Fruit fly (Drosophila melanogaster) whole organism, wandering third instar larva: Measurements from ENCODE around the gene CG32639.

Experiments used
- CG32264 ChIP-seq: fragments of 200-800 bp; sonication (Bioruptor generic); optimal IDR thresholded peaks from 2 replicates; lab custom pipeline; 2016; ENCODE audit warnings: missing biosample characterization, missing genetic modification characterization
- CG9705 ChIP-seq: fragments of 200-800 bp; sonication (Bioruptor generic); optimal IDR thresholded peaks from 2 replicates; lab custom pipeline; 2018; ENCODE audit warnings: missing biosample characterization, mild to moderate bottlenecking, missing genetic modification characterization
- CrebA ChIP-seq: fragments of 200-800 bp; sonication (Bioruptor generic); optimal IDR thresholded peaks from 2 replicates; lab custom pipeline; 2016; ENCODE audit warnings: missing biosample characterization, mild to moderate bottlenecking, missing genetic modification characterization, borderline replicate concordance
- Dfd ChIP-seq: fragments of >200 bp; optimal IDR thresholded peaks from 2 replicates; lab custom pipeline; 2017; ENCODE audit warnings: missing biosample characterization, missing genetic modification characterization
- Dif ChIP-seq: fragments of 200-275, 200-300 bp; sonication (Bioruptor generic); optimal IDR thresholded peaks from 2 replicates; lab custom pipeline; 2018; ENCODE audit warnings: missing biosample characterization, missing genetic modification characterization; ENCODE audit not compliant: partially characterized antibody
- GATAd ChIP-seq: sonication (Bioruptor generic); optimal IDR thresholded peaks from 2 replicates; lab custom pipeline; 2016; ENCODE audit warnings: missing biosample characterization, missing genetic modification characterization
- Hnf4 ChIP-seq: fragments of 200-800 bp; sonication (Bioruptor generic); optimal IDR thresholded peaks from 2 replicates; lab custom pipeline; 2016; ENCODE audit warnings: missing biosample characterization, mild to moderate bottlenecking, missing genetic modification characterization
- Hr78 ChIP-seq: fragments of >200 bp; optimal IDR thresholded peaks from 2 replicates; lab custom pipeline; 2017; ENCODE audit warnings: missing biosample characterization, missing genetic modification characterization
- Hr83 ChIP-seq: fragments of 200-300 bp; sonication (Bioruptor generic); optimal IDR thresholded peaks from 2 replicates; lab custom pipeline; 2016; ENCODE audit warnings: missing biosample characterization, mild to moderate bottlenecking, missing genetic modification characterization, moderate library complexity; ENCODE audit not compliant: poor library complexity, severe bottlenecking
- Jra ChIP-seq: sonication (Bioruptor generic); optimal IDR thresholded peaks from 2 replicates; lab custom pipeline; 2016; ENCODE audit warnings: missing biosample characterization, missing genetic modification characterization
- Mio ChIP-seq: sonication (Bioruptor generic); optimal IDR thresholded peaks from 2 replicates; lab custom pipeline; 2016; ENCODE audit warnings: missing biosample characterization, missing genetic modification characterization
- OdsH ChIP-seq: fragments of 200-800 bp; sonication (Bioruptor generic); optimal IDR thresholded peaks from 2 replicates; lab custom pipeline; 2016; ENCODE audit warnings: missing biosample characterization, mild to moderate bottlenecking, missing genetic modification characterization
- Rel ChIP-seq, 2 experiments: fragments of 200-800 bp; sonication (Bioruptor generic) in 1 of 2; optimal IDR thresholded peaks; 2 replicates in 1 of 2; 3 replicates in 1 of 2; lab custom pipeline; 2016 to 2019; ENCODE audit warnings: mild to moderate bottlenecking in 2 of 2, missing biosample characterization in 2 of 2, missing genetic modification characterization in 2 of 2, moderate library complexity in 1 of 2
- Sp1 ChIP-seq: fragments of 200-800 bp; sonication (Bioruptor generic); optimal IDR thresholded peaks from 3 replicates; lab custom pipeline; 2019; ENCODE audit warnings: missing biosample characterization, mild to moderate bottlenecking, missing genetic modification characterization, moderate library complexity
- Vsx2 ChIP-seq: fragments of 200-300, 225-300 bp; sonication (Bioruptor generic); optimal IDR thresholded peaks from 2 replicates; lab custom pipeline; 2018; ENCODE audit warnings: missing biosample characterization, missing genetic modification characterization; ENCODE audit not compliant: partially characterized antibody
- br ChIP-seq: fragments of 200-800 bp; sonication (Bioruptor generic); optimal IDR thresholded peaks from 2 replicates; lab custom pipeline; 2016; ENCODE audit warnings: missing biosample characterization, missing genetic modification characterization
- brk ChIP-seq: fragments of 200-800 bp; sonication (Bioruptor generic); optimal IDR thresholded peaks from 2 replicates; lab custom pipeline; 2016; ENCODE audit warnings: missing biosample characterization, mild to moderate bottlenecking, missing genetic modification characterization
- dl ChIP-seq, 2 experiments: fragments of 175-275, 200-275 bp in 1 of 2; fragments of 200-275 bp in 1 of 2; sonication (Bioruptor generic); optimal IDR thresholded peaks; lab custom pipeline; 2018; ENCODE audit warnings: mild to moderate bottlenecking in 2 of 2, missing biosample characterization in 2 of 2, missing genetic modification characterization in 2 of 2, moderate library complexity in 2 of 2; ENCODE audit not compliant: partially characterized antibody in 2 of 2, insufficient read depth in 1 of 2
- dmrt93B ChIP-seq: fragments of 200-800 bp; sonication (Bioruptor generic); optimal IDR thresholded peaks from 2 replicates; lab custom pipeline; 2018; ENCODE audit warnings: missing biosample characterization, mild to moderate bottlenecking, missing genetic modification characterization
- dsf ChIP-seq: sonication (Bioruptor generic); optimal IDR thresholded peaks from 2 replicates; lab custom pipeline; 2016; ENCODE audit warnings: missing biosample characterization, missing genetic modification characterization, borderline replicate concordance
- ey ChIP-seq: fragments of 200-800 bp; sonication (Bioruptor generic); optimal IDR thresholded peaks from 2 replicates; lab custom pipeline; 2016; ENCODE audit warnings: missing biosample characterization, missing genetic modification characterization
- foxo ChIP-seq, 2 experiments: fragments of 200-800 bp; sonication (Bioruptor generic); optimal IDR thresholded peaks; 2 replicates in 1 of 2; 3 replicates in 1 of 2; lab custom pipeline; 2016 to 2017; ENCODE audit warnings: missing biosample characterization in 2 of 2, missing genetic modification characterization in 2 of 2
- fru ChIP-seq: fragments of 200-800 bp; sonication (Bioruptor generic); optimal IDR thresholded peaks from 3 replicates; lab custom pipeline; 2016; ENCODE audit warnings: missing biosample characterization, mild to moderate bottlenecking, missing genetic modification characterization
- h ChIP-seq: fragments of 200-800 bp; sonication (Bioruptor generic); optimal IDR thresholded peaks from 3 replicates; lab custom pipeline; 2016; ENCODE audit warnings: missing biosample characterization, mild to moderate bottlenecking, missing genetic modification characterization
- lola ChIP-seq: fragments of >200 bp; optimal IDR thresholded peaks from 2 replicates; lab custom pipeline; 2017; ENCODE audit warnings: missing biosample characterization, missing genetic modification characterization
- pan ChIP-seq: fragments of >200 bp; optimal IDR thresholded peaks from 2 replicates; lab custom pipeline; 2017
- psq ChIP-seq: fragments of 200-800 bp; sonication (Bioruptor generic); optimal IDR thresholded peaks from 3 replicates; lab custom pipeline; 2017; ENCODE audit warnings: missing biosample characterization, mild to moderate bottlenecking, missing genetic modification characterization, moderate library complexity
- rgr ChIP-seq: fragments of 200-800 bp; sonication (Bioruptor generic); optimal IDR thresholded peaks from 3 replicates; lab custom pipeline; 2016; ENCODE audit warnings: missing biosample characterization, mild to moderate bottlenecking, missing genetic modification characterization
- sage ChIP-seq: fragments of 200-800 bp; sonication (Bioruptor generic); optimal IDR thresholded peaks from 2 replicates; lab custom pipeline; 2016; ENCODE audit warnings: missing biosample characterization, mild to moderate bottlenecking, missing genetic modification characterization
- sv ChIP-seq: fragments of 200-800 bp; sonication (Bioruptor generic); optimal IDR thresholded peaks from 3 replicates; lab custom pipeline; 2016; ENCODE audit warnings: missing biosample characterization, missing genetic modification characterization
- tai ChIP-seq: sonication (Bioruptor generic); optimal IDR thresholded peaks from 2 replicates; lab custom pipeline; 2016; ENCODE audit warnings: missing biosample characterization, missing genetic modification characterization
- usp ChIP-seq: fragments of >200 bp; optimal IDR thresholded peaks from 2 replicates; lab custom pipeline; 2017; ENCODE audit warnings: missing biosample characterization, missing genetic modification characterization
- woc ChIP-seq: sonication (Bioruptor generic); optimal IDR thresholded peaks from 2 replicates; lab custom pipeline; 2016; ENCODE audit warnings: missing biosample characterization, mild to moderate bottlenecking, missing genetic modification characterization

CG32639 gene

dm6 chrX:13232406-13233195 lies 3.8 kb downstream of the CG32639 start:
- peak; percentile 78 for TF ChIP-seq sv (GFP tag; lab: Kevin White, UChicago)
- TF ChIP-seq Dfd = no peak
- peak in 1 of 2 experiments; percentile 23 for TF ChIP-seq foxo (GFP tag; optimal IDR thresholded peaks at IDR 0.05; lab: Kevin White, UChicago)

DNA sequence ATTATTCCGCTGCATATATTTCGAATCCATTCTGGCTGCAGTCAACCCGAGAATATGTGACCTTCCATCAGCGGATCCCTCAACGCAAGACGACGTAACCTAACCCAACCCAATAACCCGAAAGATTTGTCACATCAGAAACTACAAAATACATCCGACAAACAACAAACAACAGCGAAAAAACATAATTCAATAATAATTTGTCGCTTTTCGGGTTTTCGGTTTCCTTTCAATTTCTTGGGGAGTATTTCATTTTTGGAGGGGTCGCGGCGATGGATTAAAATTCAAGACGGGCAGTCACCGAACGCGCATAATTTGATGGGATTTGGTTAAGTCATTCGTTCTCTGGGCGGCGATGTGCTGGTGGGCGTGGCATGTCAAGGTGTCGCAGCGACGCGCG lies 5.4 kb downstream of the CG32639 start:
- TF ChIP-seq CG9705 (no peak), h (no peak), Hr83 (GFP tag; lab: Kevin White, UChicago) (no peak), CrebA (GFP tag; lab: Kevin White, UChicago) (no peak), Jra (no peak), lola (no peak), usp (GFP tag; lab: Kevin White, UChicago) (no peak), Hr78 (GFP tag; lab: Kevin White, UChicago) (no peak), Sp1 (GFP tag; lab: Kevin White, UChicago) (no peak), tai (GFP tag; lab: Kevin White, UChicago) (no peak), Mio (no peak), Rel (GFP tag; optimal IDR thresholded peaks at IDR 0.05; lab: Kevin White, UChicago) (no peak), Rel (tag; optimal IDR thresholded peaks at IDR 0.05; lab: Kevin White, UChicago) (no peak), dsf (no peak), br (GFP tag; lab: Kevin White, UChicago) (no peak), Hnf4 (GFP tag; lab: Kevin White, UChicago) (no peak), dmrt93B (GFP tag; lab: Kevin White, UChicago) (no peak), pan (lab: Kevin White, UChicago) (no peak), GATAd (GFP tag; lab: Kevin White, UChicago) (no peak), sage (GFP tag; lab: Kevin White, UChicago) (no peak)

dm6 chrX:13229824-13230223 lies 6.5 kb downstream of the CG32639 start:
- TF ChIP-seq CG9705 (no peak), h (no peak), tai (GFP tag; lab: Kevin White, UChicago) (no peak), usp (GFP tag; lab: Kevin White, UChicago) (no peak), CG32264 (GFP tag; lab: Kevin White, UChicago) (no peak), woc (GFP tag; lab: Kevin White, UChicago) (no peak), dmrt93B (GFP tag; lab: Kevin White, UChicago) (no peak), Dfd (no peak), Vsx2 (no peak), br (GFP tag; lab: Kevin White, UChicago) (no peak), Hnf4 (GFP tag; lab: Kevin White, UChicago) (no peak), Hr83 (GFP tag; lab: Kevin White, UChicago) (no peak), Mio (no peak), Dif (GFP tag; lab: Kevin White, UChicago) (no peak), ey (GFP tag; lab: Kevin White, UChicago) (no peak)

DNA sequence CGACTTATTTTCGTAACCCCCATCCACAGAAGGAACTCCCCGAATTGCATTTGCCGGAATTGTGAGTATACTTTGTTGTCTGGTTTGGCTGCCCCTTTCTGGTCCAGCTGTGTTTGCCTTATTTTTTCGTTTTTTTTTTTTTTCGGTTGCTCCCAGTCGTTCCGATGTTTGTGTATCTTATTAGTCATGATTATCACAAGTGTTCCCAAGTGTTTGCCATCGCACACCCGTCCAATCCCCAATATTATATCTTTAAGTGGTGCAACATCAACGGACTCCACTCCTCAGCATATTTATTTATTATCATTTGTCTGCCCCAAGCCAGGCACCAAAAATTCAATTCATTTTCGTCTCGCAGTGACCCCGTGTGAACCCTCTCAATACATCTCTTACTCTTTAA lies 7.1 kb downstream of the CG32639 start:
- TF ChIP-seq CrebA (GFP tag; lab: Kevin White, UChicago) = no peak
- no peak for TF ChIP-seq GATAd (GFP tag; lab: Kevin White, UChicago)
- peak; percentile 28 for TF ChIP-seq OdsH (GFP tag; lab: Kevin White, UChicago)
- peak; percentile 0 for TF ChIP-seq br (GFP tag; lab: Kevin White, UChicago)
- peak; percentile 51 for TF ChIP-seq rgr (GFP tag; lab: Kevin White, UChicago)
- TF ChIP-seq brk = no peak
- TF ChIP-seq Rel (GFP tag; optimal IDR thresholded peaks at IDR 0.05; lab: Kevin White, UChicago) = no peak
- peak; percentile 72 for TF ChIP-seq Rel (tag; optimal IDR thresholded peaks at IDR 0.05; lab: Kevin White, UChicago)
- TF ChIP-seq Vsx2 = no peak
- TF ChIP-seq fru = peak; percentile 8
- TF ChIP-seq h = peak; percentile 15
- peak in 1 of 2 experiments; percentile 20 for TF ChIP-seq foxo (GFP tag; optimal IDR thresholded peaks at IDR 0.05; lab: Kevin White, UChicago)
- TF ChIP-seq dl (GFP tag; optimal IDR thresholded peaks at IDR 0.05; lab: Kevin White, UChicago; ENCODE audit: insufficient read depth in 1 of 2, partially characterized antibody in 2 of 2) = no peak
- peak; percentile 11 for TF ChIP-seq psq
- TF ChIP-seq Hr83 (GFP tag; lab: Kevin White, UChicago) = peak; percentile 28
